Worm (Caenorhabditis elegans) whole organism, L3 larva: ENCODE measurements around the gene F55C12.6.
A peak's percentile ranks its signal among the peaks of the same experiment; 100 is the strongest.

Source experiments
- ama-1 ChIP-seq: fragments of 150-350 bp; optimal IDR thresholded peaks from 2 replicates; lab custom pipeline; 2018
- ceh-28 ChIP-seq: fragments of 150-350 bp; optimal IDR thresholded peaks from 2 replicates; lab custom pipeline; 2014; ENCODE audit warnings: missing biosample characterization, missing genetic modification reagents, missing genetic modification characterization
- ceh-82 ChIP-seq: fragments of 150-350 bp; optimal IDR thresholded peaks from 2 replicates; lab custom pipeline; 2014; ENCODE audit warnings: missing biosample characterization, missing genetic modification characterization
- elt-1 ChIP-seq: fragments of 150-350 bp; optimal IDR thresholded peaks from 2 replicates; lab custom pipeline; 2014; ENCODE audit warnings: missing biosample characterization, missing genetic modification characterization
- elt-2 ChIP-seq: sonication (generic microtip); optimal IDR thresholded peaks from 2 replicates; lab custom pipeline; 2016; ENCODE audit warnings: missing genetic modification reagents, mild to moderate bottlenecking, missing genetic modification characterization, missing compliant biosample characterization
- elt-3 ChIP-seq, 3 experiments: fragments of 150-350 bp in 1 of 3; sonication (generic microtip) in 2 of 3; optimal IDR thresholded peaks; 2 replicates in 2 of 3; 4 replicates in 1 of 3; lab custom pipeline; 2014 to 2017; ENCODE audit warnings: missing biosample characterization in 3 of 3, missing genetic modification characterization in 3 of 3
- eor-1 ChIP-seq, 2 experiments: fragments of 150-350 bp; optimal IDR thresholded peaks; 2 replicates each; lab custom pipeline; 2014 to 2018; ENCODE audit warnings: missing biosample characterization in 2 of 2, missing genetic modification characterization in 2 of 2
- fkh-10 ChIP-seq: sonication (generic microtip); optimal IDR thresholded peaks from 2 replicates; lab custom pipeline; 2017; ENCODE audit warnings: missing biosample characterization, missing genetic modification reagents, missing genetic modification characterization
- fos-1 ChIP-seq: fragments of 150-350 bp; optimal IDR thresholded peaks from 2 replicates; lab custom pipeline; 2014; ENCODE audit warnings: missing biosample characterization, missing genetic modification characterization
- hmg-11 ChIP-seq: sonication (generic microtip); optimal IDR thresholded peaks from 2 replicates; lab custom pipeline; 2016; ENCODE audit warnings: missing genetic modification characterization, missing compliant biosample characterization
- jun-1 ChIP-seq: fragments of 150-350 bp; optimal IDR thresholded peaks from 2 replicates; lab custom pipeline; 2014; ENCODE audit warnings: missing biosample characterization, missing genetic modification reagents, missing genetic modification characterization
- lin-15B ChIP-seq: fragments of 150-350 bp; optimal IDR thresholded peaks from 2 replicates; lab custom pipeline; 2014; ENCODE audit warnings: missing biosample characterization, missing genetic modification characterization
- lsy-12 ChIP-seq: sonication (generic microtip); optimal IDR thresholded peaks from 2 replicates; lab custom pipeline; 2016; ENCODE audit warnings: mild to moderate bottlenecking, missing genetic modification characterization, missing compliant biosample characterization
- mdl-1 ChIP-seq: fragments of 150-350 bp; optimal IDR thresholded peaks from 2 replicates; lab custom pipeline; 2014; ENCODE audit warnings: missing biosample characterization, missing genetic modification characterization
- mml-1 ChIP-seq: fragments of 150-350 bp; sonication (generic microtip); optimal IDR thresholded peaks from 3 replicates; lab custom pipeline; 2014; ENCODE audit warnings: missing biosample characterization, missing genetic modification characterization
- nfya-1 ChIP-seq: sonication (generic microtip); optimal IDR thresholded peaks from 2 replicates; lab custom pipeline; 2017; ENCODE audit warnings: missing genetic modification characterization, mild to moderate bottlenecking, missing compliant biosample characterization, antibody characterized with exemption, moderate library complexity; ENCODE audit not compliant: insufficient read depth
- nhr-11 ChIP-seq: fragments of 150-350 bp; optimal IDR thresholded peaks from 2 replicates; lab custom pipeline; 2014; ENCODE audit warnings: missing biosample characterization, missing genetic modification characterization
- nhr-12 ChIP-seq: fragments of 150-350 bp; optimal IDR thresholded peaks from 2 replicates; lab custom pipeline; 2014; ENCODE audit warnings: missing biosample characterization, missing genetic modification characterization
- nhr-23 ChIP-seq: fragments of 150-350 bp; optimal IDR thresholded peaks from 2 replicates; lab custom pipeline; 2014; ENCODE audit warnings: missing biosample characterization, missing genetic modification reagents, missing genetic modification characterization
- nhr-237 ChIP-seq: fragments of 150-350 bp; optimal IDR thresholded peaks from 2 replicates; lab custom pipeline; 2014; ENCODE audit warnings: missing biosample characterization, missing genetic modification characterization
- nhr-25 ChIP-seq: sonication (generic microtip); optimal IDR thresholded peaks from 2 replicates; lab custom pipeline; 2017; ENCODE audit warnings: missing biosample characterization, missing genetic modification characterization
- nhr-28 ChIP-seq: fragments of 150-350 bp; optimal IDR thresholded peaks from 2 replicates; lab custom pipeline; 2014; ENCODE audit warnings: missing biosample characterization, missing genetic modification characterization
- nhr-43 ChIP-seq: sonication (generic microtip); optimal IDR thresholded peaks from 2 replicates; lab custom pipeline; 2016; ENCODE audit warnings: mild to moderate bottlenecking, missing genetic modification characterization, missing compliant biosample characterization; ENCODE audit not compliant: poor library complexity, severe bottlenecking
- nhr-67 ChIP-seq: fragments of 150-350 bp; optimal IDR thresholded peaks from 2 replicates; lab custom pipeline; 2014; ENCODE audit warnings: missing biosample characterization, missing genetic modification characterization
- nhr-76 ChIP-seq: fragments of 150-350 bp; sonication (generic microtip); optimal IDR thresholded peaks from 5 replicates; lab custom pipeline; 2014; ENCODE audit warnings: missing biosample characterization, missing genetic modification characterization
- nhr-77 ChIP-seq: fragments of 150-350 bp; optimal IDR thresholded peaks from 2 replicates; lab custom pipeline; 2014; ENCODE audit warnings: missing biosample characterization, missing genetic modification characterization
- pha-4 ChIP-seq: fragments of 150-350 bp; optimal IDR thresholded peaks from 2 replicates; lab custom pipeline; 2014; ENCODE audit warnings: missing biosample characterization, missing genetic modification reagents, missing genetic modification characterization
- pqm-1 ChIP-seq: fragments of 150-350 bp; optimal IDR thresholded peaks from 2 replicates; lab custom pipeline; 2017; ENCODE audit warnings: missing biosample characterization, missing genetic modification characterization, inconsistent platforms
- sea-2 ChIP-seq: fragments of 150-350 bp; sonication (generic microtip); optimal IDR thresholded peaks from 4 replicates; lab custom pipeline; 2014; ENCODE audit warnings: missing biosample characterization, missing genetic modification reagents, missing genetic modification characterization
- skn-1 ChIP-seq: fragments of 150-350 bp; optimal IDR thresholded peaks from 2 replicates; lab custom pipeline; 2014; ENCODE audit warnings: missing biosample characterization, missing genetic modification characterization
- snpc-4 ChIP-seq: fragments of 150-350 bp; optimal IDR thresholded peaks from 2 replicates; lab custom pipeline; 2014; ENCODE audit warnings: missing biosample characterization, missing genetic modification characterization
- unc-39 ChIP-seq: sonication (generic microtip); optimal IDR thresholded peaks from 4 replicates; lab custom pipeline; 2017; ENCODE audit warnings: missing biosample characterization, missing genetic modification characterization
- zag-1 ChIP-seq: fragments of 150-350 bp; optimal IDR thresholded peaks from 2 replicates; lab custom pipeline; 2014; ENCODE audit warnings: missing biosample characterization, missing genetic modification characterization
- ztf-4 ChIP-seq: fragments of 150-350 bp; optimal IDR thresholded peaks from 2 replicates; lab custom pipeline; 2014; ENCODE audit warnings: missing biosample characterization, missing genetic modification characterization

Gene F55C12.6

DNA sequence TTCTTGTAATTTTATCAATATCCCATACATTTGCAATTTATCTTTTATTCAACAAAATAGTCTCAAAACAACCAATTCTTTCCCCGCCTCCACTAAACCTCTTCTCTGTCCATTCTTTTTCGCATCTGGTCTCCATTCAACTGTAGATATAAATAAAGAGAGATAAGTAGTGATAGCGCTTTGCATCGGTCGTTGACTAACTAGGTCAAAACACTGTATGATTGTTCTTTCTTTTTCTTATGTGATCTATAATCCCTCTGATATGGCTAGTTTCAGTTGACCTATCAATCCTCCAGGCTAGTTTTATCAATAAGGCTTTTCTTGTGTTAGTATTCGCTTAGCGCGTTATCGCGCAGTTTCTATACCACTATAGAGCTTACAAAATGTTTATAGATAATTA is 22.7 kb downstream of the F55C12.6 start:
- TF ChIP-seq unc-39 (tag; lab: Kevin White, UChicago) (no peak), ceh-28 (tag; lab: Kevin White, UChicago) (peak; percentile 20), nhr-23 (peak; percentile 91), elt-3 (tag; optimal IDR thresholded peaks at IDR 0.05; lab: Kevin White, UChicago) (peak in 2 of 3 experiments; percentile 42 to 53), sea-2 (GFP tag; lab: Kevin White, UChicago) (no peak), nhr-43 (tag; lab: Kevin White, UChicago) (peak; percentile 31)
- TF ChIP-seq, all 47 proteins: peak for 4

DNA sequence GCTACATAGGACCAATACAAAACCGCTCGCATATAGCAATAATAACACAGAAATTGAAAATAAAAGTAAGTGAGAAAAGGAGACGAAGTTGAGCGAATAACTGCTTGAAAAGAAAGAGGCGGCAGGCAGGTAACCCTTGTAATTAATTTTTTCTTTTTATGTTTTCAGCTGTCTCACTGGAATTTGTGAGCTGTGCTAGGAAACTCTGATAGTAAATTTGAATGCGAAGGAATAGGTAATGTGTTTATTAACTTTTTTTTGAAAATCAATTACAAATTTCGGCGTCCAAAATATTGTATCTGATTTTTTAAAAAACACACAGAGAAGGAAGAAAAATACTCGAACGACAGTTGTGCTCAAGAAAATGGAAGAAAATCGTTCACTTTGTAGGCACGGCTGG is 23.9 kb downstream of the F55C12.6 start, which contains the start of gene H41C03.2:
TSS of gene H41C03.2 (minus strand) at position 101 of the 400 bp plus-strand sequence.
- TF ChIP-seq sea-2 (GFP tag; lab: Kevin White, UChicago) (no peak), nhr-12 (no peak), nhr-25 (no peak), lsy-12 (tag; lab: Kevin White, UChicago) (no peak), nhr-237 (tag; lab: Kevin White, UChicago) (no peak), pha-4 (tag; lab: Kevin White, UChicago) (no peak), ceh-82 (tag; lab: Kevin White, UChicago) (no peak), lin-15B (tag; lab: Kevin White, UChicago) (no peak), elt-3 (tag; optimal IDR thresholded peaks at IDR 0.05; lab: Kevin White, UChicago) (no peak), jun-1 (tag; lab: Kevin White, UChicago) (no peak), snpc-4 (tag; lab: Kevin White, UChicago) (no peak), eor-1 (tag; optimal IDR thresholded peaks at IDR 0.05; lab: Kevin White, UChicago) (no peak), elt-1 (tag; lab: Kevin White, UChicago) (no peak), fkh-10 (no peak), mml-1 (tag; lab: Kevin White, UChicago) (no peak), ztf-4 (tag; lab: Kevin White, UChicago) (no peak), pqm-1 (tag; lab: Kevin White, UChicago) (no peak)

DNA sequence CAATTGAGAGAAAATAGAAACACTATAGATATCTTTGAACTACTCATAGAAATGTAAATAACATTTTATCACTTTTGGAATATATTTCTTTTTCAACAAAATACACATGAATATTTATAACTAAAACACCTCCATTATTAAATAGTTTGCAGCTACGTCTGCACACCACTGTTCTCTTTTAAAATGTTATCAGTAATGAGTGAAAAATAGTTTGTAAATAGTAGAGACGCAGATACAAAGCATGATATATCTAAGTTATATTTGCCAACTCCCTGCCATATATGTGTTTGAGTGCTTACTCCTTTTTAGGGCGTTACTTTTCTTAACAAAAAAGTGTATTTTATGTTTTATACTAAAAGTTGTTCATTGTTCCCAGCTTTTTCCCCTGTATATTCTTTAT is 29.8 kb downstream of the F55C12.6 start:
- TF ChIP-seq fos-1 (tag; lab: Kevin White, UChicago): no peak
- TF ChIP-seq pha-4 (tag; lab: Kevin White, UChicago): peak; percentile 68
- TF ChIP-seq snpc-4 (tag; lab: Kevin White, UChicago): no peak
- TF ChIP-seq elt-2 (tag; lab: Kevin White, UChicago): peak; percentile 70
- TF ChIP-seq hmg-11: no peak
- TF ChIP-seq pqm-1 (tag; lab: Kevin White, UChicago): peak; percentile 5

DNA sequence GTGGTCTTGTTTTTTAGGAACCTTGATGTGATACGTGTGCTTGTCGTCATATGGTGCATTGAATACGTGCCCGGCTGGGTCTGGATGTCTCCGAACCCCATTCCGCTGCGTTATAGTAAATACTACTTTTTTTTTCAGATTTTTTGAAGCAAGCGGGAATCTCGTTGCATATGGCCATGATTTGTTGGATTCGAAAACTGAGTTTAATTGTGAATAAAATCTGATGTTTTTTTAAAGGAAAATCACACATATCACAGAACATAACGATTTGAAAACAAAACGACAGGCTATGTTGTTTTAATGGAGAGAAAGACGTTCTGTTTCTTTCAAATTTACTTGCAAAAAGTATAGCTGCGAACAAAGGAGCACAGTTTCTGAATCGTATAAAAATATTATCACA is 30.5 kb downstream of the F55C12.6 start, which contains the start of the genes ZK1248.17 and H41C03.3:
TSS of gene ZK1248.17 (minus strand) at position 101 of the 400 bp plus-strand sequence.
TSS of gene H41C03.3 (plus strand) at position 337 of the 400 bp plus-strand sequence.
- TF ChIP-seq mdl-1: no peak
- no peak for TF ChIP-seq nhr-76
- no peak for TF ChIP-seq nhr-28 (tag; lab: Kevin White, UChicago)
- TF ChIP-seq sea-2 (GFP tag; lab: Kevin White, UChicago): no peak
- no peak for TF ChIP-seq skn-1 (tag; lab: Kevin White, UChicago)
- no peak for TF ChIP-seq elt-1 (tag; lab: Kevin White, UChicago)
- TF ChIP-seq nhr-23: no peak
- TF ChIP-seq ama-1 (lab: Kevin White, UChicago): no peak
- TF ChIP-seq ceh-82 (tag; lab: Kevin White, UChicago): no peak
- no peak for TF ChIP-seq unc-39 (tag; lab: Kevin White, UChicago)
- TF ChIP-seq nfya-1 (tag; lab: Kevin White, UChicago): no peak
- no peak for TF ChIP-seq nhr-12
- no peak for TF ChIP-seq zag-1 (tag; lab: Kevin White, UChicago)
- no peak for TF ChIP-seq nhr-67 (tag; lab: Kevin White, UChicago)
- no peak for TF ChIP-seq nhr-11 (tag; lab: Kevin White, UChicago)
- no peak for TF ChIP-seq lin-15B (tag; lab: Kevin White, UChicago)
- no peak for TF ChIP-seq elt-3 (tag; optimal IDR thresholded peaks at IDR 0.05; lab: Kevin White, UChicago)
- no peak for TF ChIP-seq lsy-12 (tag; lab: Kevin White, UChicago)
- no peak for TF ChIP-seq ztf-4 (tag; lab: Kevin White, UChicago)
- no peak for TF ChIP-seq nhr-77 (tag; lab: Kevin White, UChicago)
